Fruit fly (Drosophila melanogaster) whole organism, pupa: ENCODE results near the gene Ir87a.

Experiments used
- CG12605 ChIP-seq: fragments of 200-800 bp; sonication (Bioruptor generic); IDR thresholded peaks from 2 replicates; pipeline ENCODE4 v1.3.6; 2022; ENCODE audit warnings: missing biosample characterization, missing genetic modification characterization
- CG14655 ChIP-seq: fragments of 200-800 bp; sonication (Bioruptor generic); optimal IDR thresholded peaks from 3 replicates; lab custom pipeline; 2017; ENCODE audit warnings: mild to moderate bottlenecking, missing biosample characterization, missing genetic modification reagents, missing genetic modification characterization
- CG34367 ChIP-seq: fragments of 200-800 bp; sonication (Bioruptor generic); optimal IDR thresholded peaks from 2 replicates; lab custom pipeline; 2018; ENCODE audit warnings: missing biosample characterization, mild to moderate bottlenecking, missing genetic modification characterization
- CG8159 ChIP-seq: fragments of 200-800 bp; sonication (Bioruptor generic); optimal IDR thresholded peaks from 3 replicates; lab custom pipeline; 2018; ENCODE audit warnings: missing biosample characterization, mild to moderate bottlenecking, missing genetic modification characterization, moderate library complexity
- CG8301 ChIP-seq: fragments of 200-800 bp; sonication (Bioruptor generic); optimal IDR thresholded peaks from 2 replicates; lab custom pipeline; 2018; ENCODE audit warnings: missing biosample characterization, mild to moderate bottlenecking, missing genetic modification characterization
- CG9948 ChIP-seq: fragments of 200-800 bp; sonication (Bioruptor generic); optimal IDR thresholded peaks from 2 replicates; lab custom pipeline; 2018; ENCODE audit warnings: missing biosample characterization, mild to moderate bottlenecking, missing genetic modification characterization, moderate library complexity
- D1 ChIP-seq: fragments of 200-800 bp; sonication (Bioruptor generic); optimal IDR thresholded peaks from 2 replicates; lab custom pipeline; 2018; ENCODE audit warnings: missing biosample characterization, mild to moderate bottlenecking, missing genetic modification characterization, moderate library complexity
- EcR ChIP-seq: fragments of 200-800 bp; sonication (Bioruptor generic); optimal IDR thresholded peaks from 3 replicates; lab custom pipeline; 2019; ENCODE audit warnings: missing biosample characterization, missing genetic modification characterization, mild to moderate bottlenecking, moderate library complexity, missing genetic modification reagents
- Pif1B ChIP-seq: fragments of 200-800 bp; sonication (Bioruptor generic); optimal IDR thresholded peaks from 3 replicates; lab custom pipeline; 2016; ENCODE audit warnings: missing biosample characterization, missing genetic modification characterization
- Snoo ChIP-seq: fragments of 200-800 bp; sonication (Bioruptor generic); optimal IDR thresholded peaks from 3 replicates; lab custom pipeline; 2017; ENCODE audit warnings: missing biosample characterization, mild to moderate bottlenecking, missing genetic modification characterization, inconsistent platforms

dm6 chr3R:13390490-13390889 lies 29.6 kb upstream of the Ir87a start:
- no peak for TF ChIP-seq CG8301
- no peak for TF ChIP-seq EcR
- TF ChIP-seq CG8159 (tag; lab: Kevin White, UChicago): no peak
- TF ChIP-seq CG12605 (GFP tag; lab: Robert Waterston, UW): no peak
- TF ChIP-seq Pif1B (GFP tag; lab: Kevin White, UChicago): no peak
- TF ChIP-seq CG34367: no peak
- TF ChIP-seq Snoo: no peak
- no peak for TF ChIP-seq CG14655 (GFP tag; lab: Kevin White, UChicago)
- TF ChIP-seq CG9948: no peak
- TF ChIP-seq D1 (tag; lab: Kevin White, UChicago): no peak
